Fruit fly (Drosophila melanogaster): ENCODE results near the gene porin.

porin gene

dm6 chr2L:10800877-10801719 is 49.5 kb downstream of the porin start, which contains the start of gene CG31869 (continued):
- TF ChIP-seq CG10366 (GFP tag; IDR thresholded peaks at IDR 0.05) (no peak), scrt (GFP tag; optimal IDR thresholded peaks at IDR 0.05) (no peak), vvl (GFP tag; IDR thresholded peaks at IDR 0.05) (peak; percentile 70), TFAM (GFP tag; optimal IDR thresholded peaks at IDR 0.05) (no peak), tna (GFP tag; IDR thresholded peaks at IDR 0.05; ENCODE audit: partially characterized antibody) (no peak), BtbVII (GFP tag; optimal IDR thresholded peaks at IDR 0.05) (no peak), MTF-1 (GFP tag; optimal IDR thresholded peaks at IDR 0.05; ENCODE audit: borderline replicate concordance) (no peak), CG34376 (GFP tag; optimal IDR thresholded peaks at IDR 0.05) (no peak), Hr39 (optimal IDR thresholded peaks at IDR 0.05) (no peak), slou (GFP tag; optimal IDR thresholded peaks at IDR 0.05) (no peak), CG14441 (GFP tag; IDR thresholded peaks at IDR 0.05) (peak; percentile 65), Stat92E (GFP tag; optimal IDR thresholded peaks at IDR 0.05) (no peak), CG7987 (GFP tag; optimal IDR thresholded peaks at IDR 0.05) (no peak), Ets97D (GFP tag; optimal IDR thresholded peaks at IDR 0.05) (no peak), CG7372 (GFP tag; IDR thresholded peaks at IDR 0.05) (0 out of 2 replicates have a peak, but pooled peaks have one; percentile 17), CG6272 (GFP tag; IDR thresholded peaks at IDR 0.05) (no peak), chif (GFP tag; optimal IDR thresholded peaks at IDR 0.05) (no peak), CG11093 (GFP tag; IDR thresholded peaks at IDR 0.05) (0 out of 3 replicates have a peak, but pooled peaks have one; percentile 35), CG1529 (GFP tag; optimal IDR thresholded peaks at IDR 0.05) (no peak), CG42726 (GFP tag; IDR thresholded peaks at IDR 0.05; ENCODE audit: partially characterized antibody) (no peak), HLH4C (GFP tag; IDR thresholded peaks at IDR 0.05; ENCODE audit: partially characterized antibody) (no peak), BEAF-32 (GFP tag; optimal IDR thresholded peaks at IDR 0.05) (no peak), salm (tag; optimal IDR thresholded peaks at IDR 0.05) (no peak), sna (GFP tag; IDR thresholded peaks at IDR 0.05; ENCODE audit: partially characterized antibody) (no peak), pan (optimal IDR thresholded peaks at IDR 0.05) (no peak), pan (GFP tag; optimal IDR thresholded peaks at IDR 0.05 in 1 of 2, IDR thresholded peaks at IDR 0.05 in 1 of 2) (peak in 1 of 2 experiments; percentile 58), pb (GFP tag; optimal IDR thresholded peaks at IDR 0.05) (no peak), schlank (tag; optimal IDR thresholded peaks at IDR 0.05) (no peak), MBD-R2 (GFP tag; IDR thresholded peaks at IDR 0.05) (no peak), phol (tag; optimal IDR thresholded peaks at IDR 0.05) (no peak), vfl (GFP tag; optimal IDR thresholded peaks at IDR 0.05) (no peak), CG9437 (GFP tag; optimal IDR thresholded peaks at IDR 0.05) (no peak), CG10209 (GFP tag; optimal IDR thresholded peaks at IDR 0.05) (no peak), nau (GFP tag; optimal IDR thresholded peaks at IDR 0.05) (no peak), CG17802 (tag; optimal IDR thresholded peaks at IDR 0.05) (no peak), crp (GFP tag; optimal IDR thresholded peaks at IDR 0.05) (no peak), CG13894 (tag; optimal IDR thresholded peaks at IDR 0.05) (no peak), sens-2 (GFP tag; IDR thresholded peaks at IDR 0.05) (no peak), Usf (GFP tag; optimal IDR thresholded peaks at IDR 0.05) (no peak), Nf-YA (GFP tag; IDR thresholded peaks at IDR 0.05) (no peak), CG10654 (GFP tag; optimal IDR thresholded peaks at IDR 0.05) (no peak), gce (GFP tag; IDR thresholded peaks at IDR 0.05) (no peak), ro (GFP tag; IDR thresholded peaks at IDR 0.05) (no peak), CG10431 (GFP tag; optimal IDR thresholded peaks at IDR 0.05) (no peak), sob (GFP tag; IDR thresholded peaks at IDR 0.05) (no peak), cg (GFP tag; optimal IDR thresholded peaks at IDR 0.05) (no peak), ac (GFP tag; optimal IDR thresholded peaks at IDR 0.05) (no peak), CG10147 (GFP tag; optimal IDR thresholded peaks at IDR 0.05) (no peak), Aef1 (GFP tag; IDR thresholded peaks at IDR 0.05) (peak; percentile 16; the same call in 1 of the 3 replicates)

Data from whole organism, embryonic.